Worm (Caenorhabditis elegans): Measurements from ENCODE around the gene C25D7.9.

ce11 chrV:15088613-15089012, 23.7 kb downstream of the C25D7.9 start, which contains the start of gene C01G10.18:
- TF ChIP-seq nhr-12 (tag; optimal IDR thresholded peaks at IDR 0.05) (no peak), snpc-4 (tag; optimal IDR thresholded peaks at IDR 0.05) (no peak), unc-55 (GFP tag; optimal IDR thresholded peaks at IDR 0.05) (no peak)
